Worm (Caenorhabditis elegans): ENCODE data around the gene F40A3.6.

The F40A3.6 gene

DNA sequence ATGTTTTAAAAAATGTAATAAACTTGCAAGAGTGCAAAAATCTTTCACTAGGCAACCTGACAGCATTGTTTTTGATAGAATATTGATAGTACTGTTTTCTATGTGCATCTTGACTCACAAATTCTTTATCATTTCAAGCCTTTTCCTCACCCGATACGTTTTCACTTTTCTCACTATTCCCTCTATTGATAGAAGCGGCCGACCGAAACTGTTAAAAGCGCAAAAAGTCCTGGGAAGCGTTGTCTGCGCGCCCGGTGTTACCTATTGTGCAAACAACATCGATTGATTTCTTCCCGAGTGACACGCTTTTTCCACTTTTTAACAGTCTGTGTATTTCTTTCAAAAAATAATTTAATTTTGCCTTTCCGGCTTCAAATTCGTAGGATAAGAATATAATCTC is 5.6 kb downstream of the F40A3.6 start:
- TF ChIP-seq let-607 (tag; optimal IDR thresholded peaks at IDR 0.05) (no peak), ets-4 (GFP tag; optimal IDR thresholded peaks at IDR 0.05) (no peak), F49E8.2 (tag; optimal IDR thresholded peaks at IDR 0.05; ENCODE audit: insufficient read depth) (no peak), F57C9.4 (tag; optimal IDR thresholded peaks at IDR 0.05) (no peak), ceh-91 (GFP tag; IDR thresholded peaks at IDR 0.05) (no peak), repo-1 (tag; optimal IDR thresholded peaks at IDR 0.05) (no peak), madf-3 (GFP tag; IDR thresholded peaks at IDR 0.05) (no peak), nhr-80 (tag; optimal IDR thresholded peaks at IDR 0.05) (peak; percentile 80), F33H1.4 (GFP tag; IDR thresholded peaks at IDR 0.05) (no peak), dox-1 (GFP tag; IDR thresholded peaks at IDR 0.05) (peak; percentile 67; the same call in 1 of the 2 replicates), B0261.1 (tag; optimal IDR thresholded peaks at IDR 0.05) (no peak), ceh-100 (GFP tag; IDR thresholded peaks at IDR 0.05) (no peak), C17E4.6 (GFP tag; IDR thresholded peaks at IDR 0.05) (no peak), nhr-27 (tag; optimal IDR thresholded peaks at IDR 0.05) (no peak), snpc-4 (GFP tag; optimal IDR thresholded peaks at IDR 0.05) (no peak), snpc-4 (tag; optimal IDR thresholded peaks at IDR 0.05) (peak in 3 of 4 experiments; percentile 34 to 81 (median 49)), F22D6.2 (tag; optimal IDR thresholded peaks at IDR 0.05) (no peak), F23B12.7 (tag; optimal IDR thresholded peaks at IDR 0.05; ENCODE audit: insufficient read depth) (no peak), Y56A3A.18 (GFP tag; IDR thresholded peaks at IDR 0.05) (no peak), hlh-26 (GFP tag; conservative IDR thresholded peaks at IDR 0.05) (no peak), ztf-25 (GFP tag; IDR thresholded peaks at IDR 0.05) (no peak), ztf-18 (tag; optimal IDR thresholded peaks at IDR 0.05) (no peak), pha-4 (tag; optimal IDR thresholded peaks at IDR 0.05) (no peak)

DNA sequence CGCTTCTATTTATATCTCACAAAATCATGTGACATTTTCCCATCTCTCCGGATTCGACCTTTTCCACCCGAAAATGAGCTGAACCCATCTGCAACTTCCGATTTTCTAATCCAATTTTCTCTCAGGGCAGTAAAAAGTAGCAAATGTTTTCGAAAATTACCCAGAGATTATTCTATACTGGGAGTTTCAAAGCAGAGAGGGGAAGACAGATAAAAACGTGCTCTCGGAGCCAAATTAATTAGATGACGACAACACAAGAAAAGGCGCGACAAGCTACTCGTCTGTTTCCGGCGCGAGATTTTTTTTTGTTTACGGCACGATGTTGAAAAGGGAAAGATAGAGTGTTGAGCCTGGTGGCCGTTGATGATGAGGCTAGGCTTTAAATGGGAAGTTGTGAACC is 9.2 kb downstream of the F40A3.6 start:
- TF ChIP-seq ekl-4 (GFP tag; IDR thresholded peaks at IDR 0.05), result no peak
- TF ChIP-seq mes-4 (tag; optimal IDR thresholded peaks at IDR 0.05), result no peak
- no peak for TF ChIP-seq snpc-3.4 (tag; optimal IDR thresholded peaks at IDR 0.05)
- TF ChIP-seq tbx-9 (tag; optimal IDR thresholded peaks at IDR 0.05; ENCODE audit: borderline replicate concordance), result no peak
- TF ChIP-seq Y53F4B.3 (GFP tag; IDR thresholded peaks at IDR 0.05), result no peak
- no peak for TF ChIP-seq ceh-91 (GFP tag; IDR thresholded peaks at IDR 0.05)
- no peak for TF ChIP-seq C17E4.6 (GFP tag; IDR thresholded peaks at IDR 0.05)
- no peak for TF ChIP-seq bed-1 (GFP tag; IDR thresholded peaks at IDR 0.05)
- no peak for TF ChIP-seq pbrm-1 (GFP tag; IDR thresholded peaks at IDR 0.05)
- TF ChIP-seq F39B2.1 (GFP tag; IDR thresholded peaks at IDR 0.05), result no peak
- no peak for TF ChIP-seq sea-2 (GFP tag; IDR thresholded peaks at IDR 0.05)
- TF ChIP-seq athp-1 (tag; optimal IDR thresholded peaks at IDR 0.05), result no peak
- no peak for TF ChIP-seq let-607 (tag; optimal IDR thresholded peaks at IDR 0.05)
- TF ChIP-seq hlh-12 (tag; optimal IDR thresholded peaks at IDR 0.05), result no peak

DNA sequence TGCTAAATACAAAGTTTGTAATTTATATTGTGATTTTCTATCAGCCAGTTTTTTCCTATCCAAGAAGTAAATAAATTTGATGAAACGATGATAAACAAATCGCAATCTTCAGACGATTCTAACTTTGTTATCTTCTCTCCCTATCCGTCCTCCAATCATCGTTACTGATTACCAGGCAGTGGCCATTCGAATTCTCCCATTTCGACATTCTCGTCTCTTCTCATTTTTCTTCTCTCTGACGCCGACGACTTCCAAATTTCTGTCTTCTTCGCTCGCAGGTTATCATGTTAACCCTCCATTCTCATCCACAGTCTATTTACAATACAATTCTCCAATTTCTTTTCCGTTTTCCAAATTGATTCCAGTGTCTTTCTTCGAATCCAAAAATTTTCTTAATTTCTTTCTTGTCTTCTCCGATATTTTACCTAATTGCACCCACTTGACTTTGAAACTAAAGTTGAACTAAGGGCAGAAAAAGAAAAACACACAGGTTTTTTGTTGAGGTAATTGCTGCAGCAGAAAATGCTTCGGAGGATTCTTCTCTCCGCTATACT is 15.2 kb downstream of the F40A3.6 start, which contains the start of gene F40A3.2:
F40A3.2 (plus strand) TSS at position 504 of the 554 bp plus-strand sequence.
- TF ChIP-seq ceh-27 (GFP tag; optimal IDR thresholded peaks at IDR 0.05), result no peak
- peak; percentile 41; the same call in 1 of the 2 replicates for TF ChIP-seq hsf-1 (GFP tag; IDR thresholded peaks at IDR 0.05)
